Fruit fly (Drosophila melanogaster): ENCODE data around the gene CG13101.

The CG13101 gene

DNA sequence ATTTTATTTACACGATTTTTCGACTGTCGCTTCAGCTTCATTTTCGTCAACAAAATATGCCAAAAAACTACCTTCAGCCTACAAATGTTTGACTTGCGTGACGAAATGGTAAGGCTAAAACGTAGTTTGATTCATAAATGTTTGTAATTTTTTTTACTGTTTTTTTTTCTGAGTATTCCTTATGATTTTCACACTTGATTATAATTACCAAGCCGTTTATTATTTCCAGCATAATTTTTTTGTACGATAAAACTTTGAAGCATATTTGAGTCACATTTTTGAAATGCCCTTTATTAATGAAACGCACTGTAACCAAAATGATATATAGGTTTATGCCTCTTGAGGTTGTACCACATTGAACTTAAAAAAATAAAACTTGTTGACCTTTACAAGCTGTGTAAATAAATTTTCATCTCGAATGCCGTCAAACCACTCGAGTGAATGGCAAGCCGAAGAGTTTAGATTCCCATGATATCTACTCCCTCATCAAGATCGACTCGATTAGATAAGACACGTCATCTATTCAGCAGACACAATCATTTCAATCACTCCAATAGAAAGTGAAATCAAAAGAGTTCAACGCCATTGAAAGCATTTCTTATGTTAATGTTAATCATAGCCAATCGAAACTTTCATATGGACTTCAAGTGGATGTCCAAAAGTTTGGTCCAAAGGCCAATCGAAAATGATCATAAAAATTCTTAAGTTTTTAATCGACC lies 1.9 kb downstream of the CG13101 start (continued):
- peak; percentile 92 for TF ChIP-seq sens (GFP tag)
- TF ChIP-seq TFAM (GFP tag; optimal IDR thresholded peaks at IDR 0.05): no peak
- TF ChIP-seq Med (GFP tag): peak; percentile 89
- TF ChIP-seq E2f1 (GFP tag; IDR thresholded peaks at IDR 0.05): 0 out of 2 replicates have a peak, but pooled peaks have one; percentile 35
- TF ChIP-seq pan (optimal IDR thresholded peaks at IDR 0.05): no peak
- TF ChIP-seq pan (GFP tag; optimal IDR thresholded peaks at IDR 0.05 in 1 of 2, IDR thresholded peaks at IDR 0.05 in 1 of 2): peak in 1 of 2 experiments; percentile 60
- TF ChIP-seq stc (GFP tag; IDR thresholded peaks at IDR 0.05): peak; percentile 66
- no peak for TF ChIP-seq CG2129 (GFP tag; IDR thresholded peaks at IDR 0.05; ENCODE audit: partially characterized antibody)
- TF ChIP-seq ems (GFP tag; optimal IDR thresholded peaks at IDR 0.05): peak; percentile 21
- TF ChIP-seq CG12942 (GFP tag; optimal IDR thresholded peaks at IDR 0.05): peak; percentile 6
- no peak for TF ChIP-seq CG7271 (tag; optimal IDR thresholded peaks at IDR 0.05)
- TF ChIP-seq esg (GFP tag; conservative IDR thresholded peaks at IDR 0.05): peak; percentile 47
- peak; percentile 38 for TF ChIP-seq CG6813 (GFP tag; optimal IDR thresholded peaks at IDR 0.05)
- TF ChIP-seq CG13424 (tag; optimal IDR thresholded peaks at IDR 0.05): peak; percentile 65
- TF ChIP-seq Blimp-1 (GFP tag; optimal IDR thresholded peaks at IDR 0.05): peak; percentile 90
- TF ChIP-seq hbn (GFP tag; IDR thresholded peaks at IDR 0.05; ENCODE audit: partially characterized antibody): no peak
- TF ChIP-seq mam (GFP tag; optimal IDR thresholded peaks at IDR 0.05): peak; percentile 42
- TF ChIP-seq salm (tag; optimal IDR thresholded peaks at IDR 0.05): peak; percentile 40
- no peak for TF ChIP-seq CG31388 (GFP tag; optimal IDR thresholded peaks at IDR 0.05)
- no peak for TF ChIP-seq klu (GFP tag; IDR thresholded peaks at IDR 0.05)
- no peak for TF ChIP-seq Deaf1 (tag; optimal IDR thresholded peaks at IDR 0.05)
- TF ChIP-seq CG31441 (GFP tag; IDR thresholded peaks at IDR 0.05): peak; percentile 58; the same call in 1 of the 2 replicates
- peak; percentile 15 for TF ChIP-seq Vsx1 (GFP tag; optimal IDR thresholded peaks at IDR 0.05)
- peak; percentile 13 for TF ChIP-seq CG5180 (GFP tag; optimal IDR thresholded peaks at IDR 0.05)
- peak; percentile 43 for TF ChIP-seq Hr3 (GFP tag; optimal IDR thresholded peaks at IDR 0.05)
- peak; percentile 63 for TF ChIP-seq CG13296 (GFP tag; optimal IDR thresholded peaks at IDR 0.05)
- TF ChIP-seq lab (GFP tag; optimal IDR thresholded peaks at IDR 0.05): peak; percentile 74
- peak; percentile 29 for TF ChIP-seq slp2 (GFP tag; optimal IDR thresholded peaks at IDR 0.05)
- TF ChIP-seq ewg (GFP tag; optimal IDR thresholded peaks at IDR 0.05): no peak
- peak; percentile 70 for TF ChIP-seq CG17359 (tag; optimal IDR thresholded peaks at IDR 0.05)
- TF ChIP-seq HLH3B (GFP tag; IDR thresholded peaks at IDR 0.05): peak; percentile 54; the same call in 1 of the 2 replicates
- no peak for TF ChIP-seq Usf (GFP tag; optimal IDR thresholded peaks at IDR 0.05)
- TF ChIP-seq tgo (GFP tag; IDR thresholded peaks at IDR 0.05): peak; percentile 42; the same call in 1 of the 3 replicates
- peak; percentile 17 for TF ChIP-seq CG15011 (GFP tag; optimal IDR thresholded peaks at IDR 0.05)
- peak; percentile 4 for TF ChIP-seq CG7928 (GFP tag; optimal IDR thresholded peaks at IDR 0.05)
- peak; percentile 61; the same call in 1 of the 3 replicates for TF ChIP-seq Mrtf (GFP tag; IDR thresholded peaks at IDR 0.05)
- peak; percentile 49 for TF ChIP-seq Asciz (GFP tag; optimal IDR thresholded peaks at IDR 0.05)
- TF ChIP-seq chif (GFP tag; optimal IDR thresholded peaks at IDR 0.05): peak in 1 of 2 experiments; percentile 43
- no peak for TF ChIP-seq ken (GFP tag; IDR thresholded peaks at IDR 0.05)
- TF ChIP-seq NFAT (GFP tag; IDR thresholded peaks at IDR 0.05): peak; percentile 28; the same call in 1 of the 2 replicates
- no peak for TF ChIP-seq CG10959 (GFP tag; IDR thresholded peaks at IDR 0.05)
- no peak for TF ChIP-seq Fer2 (tag; optimal IDR thresholded peaks at IDR 0.05)
- peak; percentile 24 for TF ChIP-seq HHEX (GFP tag; optimal IDR thresholded peaks at IDR 0.05)
- peak; percentile 52 for TF ChIP-seq CG17328 (GFP tag; IDR thresholded peaks at IDR 0.05)
- TF ChIP-seq HmgZ (tag; optimal IDR thresholded peaks at IDR 0.05): peak; percentile 8
- TF ChIP-seq CHES-1-like (GFP tag; optimal IDR thresholded peaks at IDR 0.05): peak; percentile 6
- no peak for TF ChIP-seq hth (optimal IDR thresholded peaks at IDR 0.05)
- TF ChIP-seq C15 (GFP tag; IDR thresholded peaks at IDR 0.05): no peak
- TF ChIP-seq nau (GFP tag; optimal IDR thresholded peaks at IDR 0.05): no peak
